Worm (Caenorhabditis elegans): ENCODE results near the gene C54F6.5.

C54F6.5 gene

DNA sequence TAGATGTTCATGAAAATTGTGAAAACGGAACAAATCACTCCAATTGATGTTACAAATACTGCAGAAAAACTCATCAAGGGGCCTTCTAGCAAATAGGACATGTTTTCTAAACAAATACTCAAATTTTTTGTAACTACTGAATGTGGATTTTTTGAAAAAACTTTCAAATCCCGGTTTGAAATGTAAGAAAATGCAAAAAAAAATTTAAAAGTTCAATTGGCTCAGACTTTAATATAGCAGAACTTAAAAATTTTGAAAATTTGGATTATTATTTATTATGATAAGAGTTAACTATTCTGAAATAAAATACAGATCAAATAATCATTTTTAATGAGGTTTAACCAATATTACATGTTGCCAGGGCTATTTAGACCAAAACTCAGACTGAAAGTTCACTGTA is 38.6 kb upstream of the C54F6.5 start, which contains the start of gene srbc-9:
Gene srbc-9 (minus strand): TSS at position 101 of the 400 bp plus-strand sequence.
- TF ChIP-seq ceh-39 (tag; optimal IDR thresholded peaks at IDR 0.05) (no peak), nhr-76 (tag; optimal IDR thresholded peaks at IDR 0.05) (no peak), unc-39 (tag; optimal IDR thresholded peaks at IDR 0.05) (no peak)

DNA sequence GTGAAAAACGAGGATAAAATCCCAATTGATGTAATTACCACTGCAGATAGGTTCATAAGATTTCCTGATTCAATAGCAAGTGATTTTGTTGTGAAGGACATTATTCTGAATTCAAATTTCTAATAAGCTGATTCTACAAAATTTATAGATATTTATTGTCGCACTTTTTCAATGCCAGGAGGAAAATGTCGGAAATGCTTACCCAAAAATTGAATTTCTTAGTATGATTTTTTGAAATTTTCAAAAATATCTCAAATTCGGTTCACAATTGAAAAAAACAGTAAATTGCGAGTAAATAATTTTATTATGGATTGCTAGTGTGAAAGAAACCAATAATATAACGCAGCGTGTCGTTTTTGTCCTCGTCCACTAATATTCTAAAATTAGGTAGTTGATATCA is 36.0 kb upstream of the C54F6.5 start, which contains the start of gene srbc-10:
Gene srbc-10 (minus strand): TSS at position 101 of the 400 bp plus-strand sequence.
- TF ChIP-seq unc-62 (GFP tag; optimal IDR thresholded peaks at IDR 0.05), result no peak
- TF ChIP-seq ceh-83 (GFP tag; optimal IDR thresholded peaks at IDR 0.05), result no peak
- TF ChIP-seq nhr-76 (tag; optimal IDR thresholded peaks at IDR 0.05), result no peak
- no peak for TF ChIP-seq tbx-8 (GFP tag; optimal IDR thresholded peaks at IDR 0.05)
- no peak for TF ChIP-seq drap-1 (GFP tag; optimal IDR thresholded peaks at IDR 0.05)
- TF ChIP-seq elt-1 (tag; optimal IDR thresholded peaks at IDR 0.05; ENCODE audit: borderline replicate concordance, insufficient read depth), result no peak
- TF ChIP-seq hlh-1 (tag; optimal IDR thresholded peaks at IDR 0.05), result no peak
- no peak for TF ChIP-seq zip-8 (tag; optimal IDR thresholded peaks at IDR 0.05)
- no peak for TF ChIP-seq flh-1 (GFP tag; optimal IDR thresholded peaks at IDR 0.05)
- TF ChIP-seq nhr-2 (tag; optimal IDR thresholded peaks at IDR 0.05), result no peak
- TF ChIP-seq ztf-11 (tag; optimal IDR thresholded peaks at IDR 0.05), result no peak

- no peak for TF ChIP-seq unc-62 (GFP tag; optimal IDR thresholded peaks at IDR 0.05)
- TF ChIP-seq nhr-237 (tag; optimal IDR thresholded peaks at IDR 0.05), result no peak
- no peak for TF ChIP-seq M03D4.4 (tag; optimal IDR thresholded peaks at IDR 0.05)
- no peak for TF ChIP-seq mep-1 (tag; optimal IDR thresholded peaks at IDR 0.05)
- no peak for TF ChIP-seq ztf-11 (tag; optimal IDR thresholded peaks at IDR 0.05)
- no peak for TF ChIP-seq elt-3 (tag; optimal IDR thresholded peaks at IDR 0.05)
- no peak for TF ChIP-seq tbx-8 (GFP tag; optimal IDR thresholded peaks at IDR 0.05)
- no peak for TF ChIP-seq hlh-1 (tag; optimal IDR thresholded peaks at IDR 0.05)
- TF ChIP-seq pha-4 (tag; optimal IDR thresholded peaks at IDR 0.05), result no peak
- TF ChIP-seq snpc-4 (tag; optimal IDR thresholded peaks at IDR 0.05), result no peak
Measured at ce11 chrV:7495189-7495588, 33.7 kb upstream of the C54F6.5 start, which contains the start of gene srbc-11. Gene srbc-11, minus strand, starts transcription at chrV:7495289.

DNA sequence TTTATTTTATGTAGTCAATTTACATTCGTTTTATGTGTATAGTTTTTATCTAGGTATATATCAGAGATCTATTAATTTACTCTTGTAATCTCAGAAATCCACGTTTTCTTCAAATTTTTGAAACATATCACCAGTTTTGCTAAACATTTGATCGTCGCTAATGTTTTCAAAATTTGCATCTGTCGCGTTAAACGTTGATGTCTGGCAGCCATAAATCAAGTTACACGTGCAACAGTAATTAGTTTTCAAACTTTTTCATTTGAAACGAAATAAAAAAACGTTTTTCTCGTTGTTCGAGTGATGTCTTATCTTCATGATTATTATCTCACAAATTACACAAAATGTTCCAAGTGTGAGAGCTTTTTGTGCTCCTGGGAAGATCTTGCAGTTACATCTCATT is 31.5 kb upstream of the C54F6.5 start, which contains the start of gene srh-79:
Gene srh-79 (plus strand): TSS at position 301 of the 400 bp plus-strand sequence.
- TF ChIP-seq ceh-43 (GFP tag; optimal IDR thresholded peaks at IDR 0.05) (no peak), elt-3 (tag; optimal IDR thresholded peaks at IDR 0.05) (no peak), lsy-2 (tag; optimal IDR thresholded peaks at IDR 0.05) (no peak), sem-2 (GFP tag; optimal IDR thresholded peaks at IDR 0.05) (no peak), drap-1 (GFP tag; optimal IDR thresholded peaks at IDR 0.05) (no peak), ces-1 (GFP tag; optimal IDR thresholded peaks at IDR 0.05) (no peak), zip-8 (tag; optimal IDR thresholded peaks at IDR 0.05) (no peak)

DNA sequence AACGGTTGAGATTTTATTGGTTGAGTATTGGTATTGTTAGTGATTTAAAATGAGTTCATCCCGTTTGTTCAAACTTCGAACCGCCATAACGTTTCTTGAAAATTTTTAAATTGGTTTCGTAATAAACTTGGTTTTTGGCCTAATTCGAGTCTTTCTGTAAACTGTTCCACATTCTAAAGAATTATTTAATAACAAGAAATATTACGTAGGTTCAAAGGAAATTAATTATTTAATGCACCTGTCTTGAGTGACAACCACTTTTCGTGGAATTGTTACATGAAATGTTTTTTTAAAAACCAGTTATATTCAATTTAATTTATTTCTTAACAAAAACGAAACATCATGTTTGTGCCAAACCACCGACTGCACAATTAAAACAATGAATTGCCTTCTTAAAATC is 27.7 kb upstream of the C54F6.5 start:
- TF ChIP-seq pha-4 (tag; optimal IDR thresholded peaks at IDR 0.05) (no peak), mab-5 (tag; optimal IDR thresholded peaks at IDR 0.05) (no peak), drap-1 (GFP tag; optimal IDR thresholded peaks at IDR 0.05) (no peak), lsy-2 (tag; optimal IDR thresholded peaks at IDR 0.05) (no peak), sptf-1 (tag; optimal IDR thresholded peaks at IDR 0.05) (no peak), elt-3 (tag; optimal IDR thresholded peaks at IDR 0.05) (no peak), ceh-83 (GFP tag; optimal IDR thresholded peaks at IDR 0.05) (no peak), nhr-76 (tag; optimal IDR thresholded peaks at IDR 0.05) (no peak), sem-2 (GFP tag; optimal IDR thresholded peaks at IDR 0.05) (no peak), nhr-12 (tag; optimal IDR thresholded peaks at IDR 0.05) (no peak), cnd-1 (tag; optimal IDR thresholded peaks at IDR 0.05) (no peak), ham-2 (GFP tag; optimal IDR thresholded peaks at IDR 0.05) (no peak), ceh-43 (GFP tag; optimal IDR thresholded peaks at IDR 0.05) (no peak), elt-1 (tag; optimal IDR thresholded peaks at IDR 0.05; ENCODE audit: borderline replicate concordance, insufficient read depth) (no peak)

DNA sequence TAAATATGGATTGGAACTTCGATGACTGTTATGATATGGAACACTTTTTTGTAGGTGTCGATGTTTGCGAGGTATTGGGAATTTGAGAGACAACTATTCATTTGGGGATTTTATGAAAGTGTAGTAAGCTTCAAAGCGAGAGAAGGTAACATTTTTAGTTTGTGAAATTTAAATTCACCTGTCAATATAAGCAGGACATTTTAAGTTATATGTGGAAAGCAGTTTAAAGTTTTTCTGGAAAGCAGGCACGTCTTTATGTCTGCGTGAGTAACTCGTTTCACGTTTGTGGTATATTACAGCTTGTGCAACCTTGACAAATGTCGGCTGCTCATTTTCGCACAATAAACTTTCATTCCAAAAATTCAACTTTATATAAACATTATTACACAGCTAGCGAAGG is 24.6 kb upstream of the C54F6.5 start, which contains the start of gene srh-229:
Gene srh-229 (minus strand): TSS at position 101 of the 400 bp plus-strand sequence.
- no peak for TF ChIP-seq mab-5 (tag; optimal IDR thresholded peaks at IDR 0.05)
- no peak for TF ChIP-seq pha-4 (tag; optimal IDR thresholded peaks at IDR 0.05)

DNA sequence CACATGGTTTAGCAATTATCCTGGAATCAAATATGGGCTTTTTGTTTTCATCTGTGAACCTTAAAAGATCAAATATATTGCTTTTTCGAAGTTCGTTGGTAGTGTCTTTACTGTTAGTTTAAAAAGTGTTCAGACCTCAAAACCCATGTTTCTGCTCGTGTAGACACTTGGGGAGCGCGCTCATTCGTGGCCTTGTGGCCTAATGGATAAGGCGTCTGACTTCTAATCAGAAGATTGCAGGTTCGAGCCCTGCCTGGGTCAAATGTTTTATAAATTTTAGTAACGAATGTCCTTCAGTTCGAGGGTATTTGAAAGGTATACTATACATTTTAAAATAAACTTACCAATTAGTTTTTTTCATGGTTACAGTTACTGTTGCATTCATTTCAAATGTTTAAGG is 22.7 kb upstream of the C54F6.5 start:
- no peak for TF ChIP-seq sem-2 (GFP tag; optimal IDR thresholded peaks at IDR 0.05)
- TF ChIP-seq ceh-39 (tag; optimal IDR thresholded peaks at IDR 0.05), result no peak
- no peak for TF ChIP-seq drap-1 (GFP tag; optimal IDR thresholded peaks at IDR 0.05)
- TF ChIP-seq lin-13 (tag; optimal IDR thresholded peaks at IDR 0.05), result no peak
- no peak for TF ChIP-seq hlh-1 (tag; optimal IDR thresholded peaks at IDR 0.05)
- no peak for TF ChIP-seq cnd-1 (tag; optimal IDR thresholded peaks at IDR 0.05)
- TF ChIP-seq zip-8 (tag; optimal IDR thresholded peaks at IDR 0.05), result no peak
- TF ChIP-seq mep-1 (tag; optimal IDR thresholded peaks at IDR 0.05), result no peak
- TF ChIP-seq blmp-1 (tag; optimal IDR thresholded peaks at IDR 0.05), result no peak
- no peak for TF ChIP-seq bed-3 (GFP tag; optimal IDR thresholded peaks at IDR 0.05)
- no peak for TF ChIP-seq elt-1 (tag; optimal IDR thresholded peaks at IDR 0.05; ENCODE audit: borderline replicate concordance, insufficient read depth)
- no peak for TF ChIP-seq elt-3 (tag; optimal IDR thresholded peaks at IDR 0.05)
- TF ChIP-seq mls-2 (tag; optimal IDR thresholded peaks at IDR 0.05), result no peak
